Worm (Caenorhabditis elegans): ENCODE measurements around the gene F45G2.7.

Gene F45G2.7

DNA sequence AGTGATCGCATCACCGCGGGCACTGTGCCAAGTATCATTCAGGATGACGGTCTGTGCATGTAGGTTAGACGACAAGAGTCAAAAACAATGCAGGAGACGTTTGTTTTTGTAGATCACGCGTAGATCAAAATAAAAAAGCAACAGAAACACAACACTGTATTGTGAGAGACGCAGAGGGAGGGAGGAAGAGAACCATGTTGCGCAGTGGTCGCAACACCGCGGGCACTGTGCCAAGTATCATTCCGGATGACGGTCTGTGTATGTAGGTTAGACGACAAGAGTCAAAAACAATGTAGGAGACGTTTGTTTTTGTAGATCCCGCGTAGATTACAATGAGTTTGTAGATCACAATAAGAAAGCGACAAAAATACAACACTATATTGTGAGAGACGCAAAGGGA, 15.3 kb downstream of the F45G2.7 start (continued):
- TF ChIP-seq snpc-4 (GFP tag; optimal IDR thresholded peaks at IDR 0.05): no peak
- no peak for TF ChIP-seq snpc-4 (tag; optimal IDR thresholded peaks at IDR 0.05)
- no peak for TF ChIP-seq mxl-1 (tag; optimal IDR thresholded peaks at IDR 0.05)
- TF ChIP-seq ztf-18 (tag; optimal IDR thresholded peaks at IDR 0.05): no peak
- TF ChIP-seq hmg-20 (GFP tag; IDR thresholded peaks at IDR 0.05): no peak
- no peak for TF ChIP-seq lin-40 (tag; optimal IDR thresholded peaks at IDR 0.05)
- TF ChIP-seq gei-17 (GFP tag; optimal IDR thresholded peaks at IDR 0.05): no peak
- no peak for TF ChIP-seq Y53F4B.3 (GFP tag; IDR thresholded peaks at IDR 0.05)
- TF ChIP-seq ceh-100 (GFP tag; IDR thresholded peaks at IDR 0.05): no peak
- no peak for TF ChIP-seq egrh-3 (GFP tag; IDR thresholded peaks at IDR 0.05)
- TF ChIP-seq hrde-1 (tag; optimal IDR thresholded peaks at IDR 0.05; ENCODE audit: borderline replicate concordance): no peak
- no peak for TF ChIP-seq aptf-2 (GFP tag; conservative IDR thresholded peaks at IDR 0.05)
- no peak for TF ChIP-seq nhr-90 (tag; optimal IDR thresholded peaks at IDR 0.05)
- peak; percentile 59; the same call in 1 of the 2 replicates for TF ChIP-seq hmg-1.2 (GFP tag; IDR thresholded peaks at IDR 0.05)
- no peak for TF ChIP-seq B0261.1 (tag; optimal IDR thresholded peaks at IDR 0.05)
- TF ChIP-seq T26A5.8 (tag; optimal IDR thresholded peaks at IDR 0.05): no peak
- TF ChIP-seq ceh-40 (GFP tag; IDR thresholded peaks at IDR 0.05): no peak
- TF ChIP-seq chd-7 (tag; optimal IDR thresholded peaks at IDR 0.05): no peak
- no peak for TF ChIP-seq hlh-12 (tag; optimal IDR thresholded peaks at IDR 0.05)
- no peak for TF ChIP-seq him-1 (tag; optimal IDR thresholded peaks at IDR 0.05)
- TF ChIP-seq madf-10 (tag; optimal IDR thresholded peaks at IDR 0.05): no peak
- TF ChIP-seq nfya-2 (GFP tag; IDR thresholded peaks at IDR 0.05): no peak
- no peak for TF ChIP-seq ztf-6 (GFP tag; IDR thresholded peaks at IDR 0.05)
- TF ChIP-seq F37B4.10 (GFP tag; IDR thresholded peaks at IDR 0.05): no peak
- TF ChIP-seq xnd-1 (tag; optimal IDR thresholded peaks at IDR 0.05): peak; percentile 34
- TF ChIP-seq madf-6 (GFP tag; IDR thresholded peaks at IDR 0.05): peak; percentile 57
- TF ChIP-seq D2030.7 (GFP tag; IDR thresholded peaks at IDR 0.05): 0 out of 2 replicates have a peak, but pooled peaks have one; percentile 21
- no peak for TF ChIP-seq nhr-80 (tag; optimal IDR thresholded peaks at IDR 0.05)
- no peak for TF ChIP-seq cebp-2 (GFP tag; IDR thresholded peaks at IDR 0.05)
- TF ChIP-seq tbx-9 (tag; optimal IDR thresholded peaks at IDR 0.05; ENCODE audit: borderline replicate concordance): no peak
- no peak for TF ChIP-seq nhr-179 (tag; optimal IDR thresholded peaks at IDR 0.05)
- TF ChIP-seq tlf-1 (GFP tag; optimal IDR thresholded peaks at IDR 0.05): no peak
- TF ChIP-seq mel-28 (tag; optimal IDR thresholded peaks at IDR 0.05; ENCODE audit: borderline replicate concordance): no peak
- TF ChIP-seq unc-130 (GFP tag; optimal IDR thresholded peaks at IDR 0.05): no peak
- no peak for TF ChIP-seq ceh-58 (GFP tag; IDR thresholded peaks at IDR 0.05)
- no peak for TF ChIP-seq snpc-1.3 (tag; optimal IDR thresholded peaks at IDR 0.05; ENCODE audit: insufficient read depth)
- TF ChIP-seq lsl-1 (GFP tag; optimal IDR thresholded peaks at IDR 0.05): peak; percentile 3
- TF ChIP-seq dpff-1 (tag; optimal IDR thresholded peaks at IDR 0.05): no peak
- TF ChIP-seq tbp1 (GFP tag; optimal IDR thresholded peaks at IDR 0.05): no peak
- no peak for TF ChIP-seq T07F8.4 (tag; optimal IDR thresholded peaks at IDR 0.05)
- no peak for TF ChIP-seq pha-4 (tag; optimal IDR thresholded peaks at IDR 0.05)
- TF ChIP-seq ekl-4 (GFP tag; IDR thresholded peaks at IDR 0.05): no peak
- TF ChIP-seq efl-1 (GFP tag; optimal IDR thresholded peaks at IDR 0.05): peak; percentile 43
- TF ChIP-seq nfyb-1 (GFP tag; IDR thresholded peaks at IDR 0.05): no peak
- peak; percentile 76 for TF ChIP-seq die-1 (tag; optimal IDR thresholded peaks at IDR 0.05)
- TF ChIP-seq F33H1.4 (GFP tag; IDR thresholded peaks at IDR 0.05): no peak
- no peak for TF ChIP-seq lsy-27 (tag; optimal IDR thresholded peaks at IDR 0.05; ENCODE audit: borderline replicate concordance, insufficient read depth)
- no peak for TF ChIP-seq attf-3 (GFP tag; conservative IDR thresholded peaks at IDR 0.05)
- no peak for TF ChIP-seq madf-3 (GFP tag; IDR thresholded peaks at IDR 0.05)

Measured in whole organism, young adult.